Fruit fly (Drosophila melanogaster) whole organism, embryonic: ENCODE measurements around the gene galectin.
A peak's percentile ranks its signal among the peaks of the same experiment; 100 is the strongest.

Experiments used
- ATbp ChIP-seq: fragments of 200-800 bp; sonication (Bioruptor generic); optimal IDR thresholded peaks from 2 replicates; lab custom pipeline; 2017; ENCODE audit warnings: missing biosample characterization, mild to moderate bottlenecking, missing genetic modification characterization, missing genetic modification reagents
- BEAF-32 ChIP-seq: fragments of 200-800 bp; sonication (Bioruptor generic); optimal IDR thresholded peaks from 3 replicates; lab custom pipeline; 2017; ENCODE audit warnings: missing biosample characterization, missing genetic modification characterization, mild to moderate bottlenecking, moderate library complexity, missing genetic modification reagents
- Bdp1 ChIP-seq: fragments of 200-800 bp; sonication (Bioruptor generic); optimal IDR thresholded peaks from 3 replicates; lab custom pipeline; 2016; ENCODE audit warnings: missing biosample characterization, missing genetic modification characterization
- Bgb ChIP-seq: fragments of 200-800 bp; sonication (Bioruptor generic); IDR thresholded peaks from 2 replicates; pipeline ENCODE4 v1.3.6; 2022; ENCODE audit warnings: missing biosample characterization, missing genetic modification characterization; ENCODE audit not compliant: partially characterized antibody
- CG10543 ChIP-seq: fragments of 200-800 bp; sonication (Bioruptor generic); optimal IDR thresholded peaks from 3 replicates; lab custom pipeline; 2017; ENCODE audit warnings: missing biosample characterization, mild to moderate bottlenecking, missing genetic modification characterization, moderate library complexity
- CG10565 ChIP-seq: fragments of 200-800 bp; sonication (Bioruptor generic); optimal IDR thresholded peaks from 3 replicates; lab custom pipeline; 2016; ENCODE audit warnings: missing biosample characterization, mild to moderate bottlenecking, missing genetic modification characterization
- CG11093 ChIP-seq: fragments of 200-800 bp; sonication (Bioruptor generic); IDR thresholded peaks from 3 replicates; pipeline ENCODE4 v1.3.6; 2022; ENCODE audit warnings: missing biosample characterization, missing genetic modification characterization
- CG11504 ChIP-seq: fragments of 200-800 bp; sonication (Bioruptor generic); optimal IDR thresholded peaks from 3 replicates; lab custom pipeline; 2019; ENCODE audit warnings: missing biosample characterization, mild to moderate bottlenecking, missing genetic modification characterization, moderate library complexity
- CG12391 ChIP-seq: fragments of 200-800 bp; sonication (Bioruptor generic); optimal IDR thresholded peaks from 3 replicates; lab custom pipeline; 2018; ENCODE audit warnings: missing biosample characterization, mild to moderate bottlenecking, missing genetic modification characterization, moderate library complexity
- CG12744 ChIP-seq: fragments of 200-800 bp; sonication (Bioruptor generic); optimal IDR thresholded peaks from 2 replicates; lab custom pipeline; 2016; ENCODE audit warnings: missing biosample characterization, missing genetic modification characterization
- CG13287 ChIP-seq: fragments of 200-800 bp; sonication (Bioruptor generic); IDR thresholded peaks from 2 replicates; pipeline ENCODE4 v1.3.6; 2022; ENCODE audit warnings: missing biosample characterization, missing genetic modification characterization; ENCODE audit not compliant: partially characterized antibody
- CG13894 ChIP-seq: fragments of 200-800 bp; sonication (Bioruptor generic); optimal IDR thresholded peaks from 3 replicates; lab custom pipeline; 2018; ENCODE audit warnings: missing biosample characterization, mild to moderate bottlenecking, missing genetic modification characterization, moderate library complexity
- CG1529 ChIP-seq: fragments of 200-800 bp; sonication (Bioruptor generic); optimal IDR thresholded peaks from 3 replicates; lab custom pipeline; 2018; ENCODE audit warnings: missing biosample characterization, missing genetic modification characterization
- CG15514 ChIP-seq: fragments of 200-800 bp; sonication (Bioruptor generic); optimal IDR thresholded peaks from 3 replicates; lab custom pipeline; 2017; ENCODE audit warnings: missing biosample characterization, missing genetic modification characterization, mild to moderate bottlenecking, moderate library complexity, missing genetic modification reagents
- CG1603 ChIP-seq: fragments of 200-800 bp; sonication (Bioruptor generic); optimal IDR thresholded peaks from 2 replicates; lab custom pipeline; 2019; ENCODE audit warnings: missing biosample characterization, mild to moderate bottlenecking, missing genetic modification characterization, moderate library complexity
- CG17186 ChIP-seq: fragments of 200-800 bp; sonication (Bioruptor generic); optimal IDR thresholded peaks from 3 replicates; lab custom pipeline; 2017; ENCODE audit warnings: missing biosample characterization, missing genetic modification reagents, missing genetic modification characterization
- CG1792 ChIP-seq: fragments of 200-800 bp; sonication (Bioruptor generic); optimal IDR thresholded peaks from 2 replicates; lab custom pipeline; 2016; ENCODE audit warnings: missing biosample characterization, missing genetic modification characterization
- CG2120 ChIP-seq: fragments of 200-800 bp; sonication (Bioruptor generic); optimal IDR thresholded peaks from 3 replicates; lab custom pipeline; 2016; ENCODE audit warnings: missing biosample characterization, missing genetic modification characterization
- CG2678 ChIP-seq: fragments of 200-800 bp; sonication (Bioruptor generic); optimal IDR thresholded peaks from 3 replicates; lab custom pipeline; 2019; ENCODE audit warnings: missing biosample characterization, mild to moderate bottlenecking, missing genetic modification characterization, moderate library complexity
- CG2875 ChIP-seq: fragments of 200-800 bp; sonication (Bioruptor generic); optimal IDR thresholded peaks from 2 replicates; lab custom pipeline; 2017; ENCODE audit warnings: missing biosample characterization, mild to moderate bottlenecking, missing genetic modification characterization, missing genetic modification reagents
- CG30403 ChIP-seq: fragments of 200-800 bp; sonication (Bioruptor generic); optimal IDR thresholded peaks from 3 replicates; lab custom pipeline; 2016; ENCODE audit warnings: missing biosample characterization, missing genetic modification characterization
- CG3163 ChIP-seq: fragments of 200-800 bp; sonication (Bioruptor generic); optimal IDR thresholded peaks from 3 replicates; lab custom pipeline; 2016; ENCODE audit warnings: missing biosample characterization, missing genetic modification characterization
- CG32767 ChIP-seq: fragments of 200-800 bp; sonication (Bioruptor generic); IDR thresholded peaks from 2 replicates; pipeline ENCODE4 v1.3.6; 2022; ENCODE audit warnings: missing biosample characterization, missing genetic modification characterization
- CG32772 ChIP-seq: fragments of 200-800 bp; sonication (Bioruptor generic); IDR thresholded peaks from 2 replicates; pipeline ENCODE4 v1.3.6; 2022; ENCODE audit warnings: missing biosample characterization, missing genetic modification characterization
- CG34376 ChIP-seq: fragments of 200-800 bp; sonication (Bioruptor generic); optimal IDR thresholded peaks from 2 replicates; lab custom pipeline; 2018; ENCODE audit warnings: missing biosample characterization, mild to moderate bottlenecking, missing genetic modification characterization
- CG6765 ChIP-seq: fragments of 200-800 bp; sonication (Bioruptor generic); optimal IDR thresholded peaks from 3 replicates; lab custom pipeline; 2017; ENCODE audit warnings: missing biosample characterization, mild to moderate bottlenecking, missing genetic modification characterization
- CG8290 ChIP-seq, 3 experiments: fragments of 200-800 bp; sonication (Bioruptor generic); optimal IDR thresholded peaks; 2 replicates each; lab custom pipeline; 2016 to 2019; ENCODE audit warnings: missing biosample characterization in 3 of 3, missing genetic modification characterization in 3 of 3, mild to moderate bottlenecking in 2 of 3, moderate library complexity in 1 of 3
- GATAe ChIP-seq: fragments of 200-800 bp; sonication (Bioruptor generic); conservative IDR thresholded peaks from 2 replicates; pipeline ENCODE4 v1.3.6; 2022; ENCODE audit warnings: missing biosample characterization, missing genetic modification characterization
- Hand ChIP-seq: fragments of 200-800 bp; sonication (Bioruptor generic); optimal IDR thresholded peaks from 2 replicates; lab custom pipeline; 2017; ENCODE audit warnings: mild to moderate bottlenecking, missing biosample characterization, missing genetic modification reagents, missing genetic modification characterization
- Trl ChIP-seq, 3 experiments: fragments of >200 bp in 2 of 3; fragments of 200-800 bp in 1 of 3; sonication (Bioruptor generic) in 1 of 3; optimal IDR thresholded peaks; 2 replicates in 1 of 3; 3 replicates in 2 of 3; lab custom pipeline; 2016 to 2017; ENCODE audit warnings: missing biosample characterization in 1 of 3, missing genetic modification characterization in 1 of 3
- ase ChIP-seq: fragments of 200-800 bp; sonication (Bioruptor generic); IDR thresholded peaks from 3 replicates; pipeline ENCODE4 v1.3.6; 2022; ENCODE audit warnings: missing biosample characterization, missing genetic modification characterization
- cg ChIP-seq: fragments of 200-800 bp; sonication (Bioruptor generic); optimal IDR thresholded peaks from 3 replicates; lab custom pipeline; 2019; ENCODE audit warnings: missing biosample characterization, mild to moderate bottlenecking, missing genetic modification characterization, moderate library complexity
- emc ChIP-seq: fragments of 200-800 bp; sonication (Bioruptor generic); optimal IDR thresholded peaks from 2 replicates; lab custom pipeline; 2016; ENCODE audit warnings: missing biosample characterization, missing genetic modification characterization
- en ChIP-seq: fragments of 200-800 bp; sonication (Bioruptor generic); optimal IDR thresholded peaks from 2 replicates; lab custom pipeline; 2016; ENCODE audit warnings: missing biosample characterization, missing genetic modification characterization
- ewg ChIP-seq: fragments of 200-800 bp; sonication (Bioruptor generic); optimal IDR thresholded peaks from 3 replicates; lab custom pipeline; 2017; ENCODE audit warnings: mild to moderate bottlenecking, missing biosample characterization, missing genetic modification reagents, missing genetic modification characterization
- exex ChIP-seq: fragments of 200-800 bp; sonication (Bioruptor generic); optimal IDR thresholded peaks from 4 replicates; lab custom pipeline; 2018; ENCODE audit warnings: missing biosample characterization, mild to moderate bottlenecking, missing genetic modification characterization, moderate library complexity
- kah ChIP-seq: fragments of 200-800 bp; sonication (Bioruptor generic); optimal IDR thresholded peaks from 2 replicates; lab custom pipeline; 2018; ENCODE audit warnings: missing biosample characterization, mild to moderate bottlenecking, missing genetic modification characterization
- pita ChIP-seq: fragments of 200-800 bp; sonication (Bioruptor generic); optimal IDR thresholded peaks from 2 replicates; lab custom pipeline; 2017; ENCODE audit warnings: missing biosample characterization, mild to moderate bottlenecking, missing genetic modification characterization
- pros ChIP-seq: fragments of 200-800 bp; sonication (Bioruptor generic); optimal IDR thresholded peaks from 3 replicates; lab custom pipeline; 2019; ENCODE audit warnings: missing biosample characterization, mild to moderate bottlenecking, missing genetic modification characterization, moderate library complexity
- pzg ChIP-seq: fragments of 200-800 bp; sonication (Bioruptor generic); optimal IDR thresholded peaks from 3 replicates; lab custom pipeline; 2018; ENCODE audit warnings: missing biosample characterization, mild to moderate bottlenecking, missing genetic modification characterization, moderate library complexity
- rib ChIP-seq: fragments of 200-800 bp; sonication (Bioruptor generic); IDR thresholded peaks from 2 replicates; pipeline ENCODE4 v1.3.6; 2022; ENCODE audit warnings: missing biosample characterization, missing genetic modification characterization
- sna ChIP-seq: fragments of 200-800 bp; sonication (Bioruptor generic); IDR thresholded peaks from 2 replicates; pipeline ENCODE4 v1.3.6; 2022; ENCODE audit warnings: missing biosample characterization, missing genetic modification characterization; ENCODE audit not compliant: partially characterized antibody
- unpg ChIP-seq: fragments of 200-800 bp; sonication (Bioruptor generic); optimal IDR thresholded peaks from 3 replicates; lab custom pipeline; 2018; ENCODE audit warnings: missing biosample characterization, mild to moderate bottlenecking, missing genetic modification characterization, moderate library complexity
- wor ChIP-seq: fragments of 200-800 bp; sonication (Bioruptor generic); IDR thresholded peaks from 2 replicates; pipeline ENCODE4 v1.3.6; 2022; ENCODE audit warnings: missing biosample characterization, missing genetic modification characterization

The galectin gene

DNA sequence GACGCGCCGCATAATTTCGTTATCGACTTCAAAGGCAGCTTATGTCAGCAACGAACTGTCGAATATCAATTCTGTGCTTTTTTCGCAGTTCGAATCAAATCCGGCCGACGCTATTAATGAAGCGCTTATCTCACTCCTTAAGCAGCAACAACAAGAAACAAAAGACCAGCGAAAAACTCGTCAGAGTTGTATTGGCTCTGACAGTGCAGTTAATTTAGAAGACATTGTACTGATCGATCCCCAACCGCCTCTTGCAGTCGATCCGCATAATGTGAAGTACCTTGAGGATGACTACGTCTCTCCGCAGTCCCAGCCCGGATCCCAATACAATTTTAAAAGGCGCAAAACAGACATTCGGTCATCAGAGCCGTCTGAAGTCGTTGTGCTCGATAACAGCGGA is 2.0 kb upstream of the galectin start:
- TF ChIP-seq CG17186 (GFP tag; lab: Kevin White, UChicago) (no peak), CG10565 (GFP tag; lab: Kevin White, UChicago) (no peak), CG3163 (GFP tag; lab: Kevin White, UChicago) (no peak), CG11093 (GFP tag; lab: Robert Waterston, UW) (no peak), kah (GFP tag; lab: Kevin White, UChicago) (no peak), CG1529 (no peak)
- TF ChIP-seq, all 482 proteins: peak for 0

DNA sequence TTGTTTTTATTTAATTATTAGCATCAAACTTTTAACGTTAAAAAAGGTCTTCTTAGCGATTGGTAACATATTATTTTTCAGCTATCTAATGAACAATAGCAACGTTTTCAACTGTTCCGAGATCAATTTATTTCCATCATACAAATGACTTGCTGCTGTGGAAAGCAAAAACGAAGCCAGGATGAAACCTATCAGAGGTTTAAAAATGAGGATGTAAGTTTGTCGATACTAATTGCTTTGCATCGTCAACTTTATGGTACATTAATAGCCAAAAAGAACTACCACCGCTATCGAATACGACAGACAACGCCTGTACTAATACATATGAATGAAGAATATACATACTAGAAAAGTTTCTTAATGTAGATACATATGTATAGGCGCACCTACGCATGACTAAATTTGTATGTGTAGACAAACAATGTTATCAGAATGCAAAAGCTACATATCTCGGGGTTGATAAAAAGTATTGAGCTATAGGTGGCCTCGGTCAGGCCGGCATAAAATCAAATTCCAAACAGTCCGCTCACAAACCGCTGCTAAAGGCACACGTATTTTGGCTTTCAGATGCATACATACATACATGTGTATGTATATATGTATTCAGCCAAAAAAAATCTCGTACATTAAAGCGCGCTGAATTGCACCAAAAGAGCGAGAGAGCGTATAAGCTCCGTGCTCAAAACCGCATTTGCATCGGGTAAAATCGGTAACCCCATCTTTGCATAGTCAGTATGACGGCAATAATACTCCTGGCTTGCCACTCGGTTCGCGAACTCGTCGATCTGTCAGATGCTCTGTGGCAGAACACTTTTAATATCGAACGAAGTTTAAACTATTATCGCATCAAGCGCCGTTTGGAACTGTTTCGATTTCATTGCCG is 553 bp downstream of the galectin start:
- TF ChIP-seq CG2678 (tag; lab: Kevin White, UChicago) (peak; percentile 24), CG32772 (GFP tag; lab: Robert Waterston, UW) (no peak), CG30403 (no peak), CG17186 (GFP tag; lab: Kevin White, UChicago) (no peak), pzg (GFP tag; lab: Kevin White, UChicago) (peak; percentile 14), CG13894 (tag; lab: Kevin White, UChicago) (peak; percentile 19), CG34376 (GFP tag; lab: Kevin White, UChicago) (peak; percentile 70), Hand (GFP tag; lab: Kevin White, UChicago) (peak; percentile 5), CG8290 (GFP tag; optimal IDR thresholded peaks at IDR 0.05; lab: Kevin White, UChicago) (no peak), CG8290 (tag; optimal IDR thresholded peaks at IDR 0.05; lab: Kevin White, UChicago) (peak in 1 of 2 experiments; percentile 42), CG10543 (peak; percentile 20), CG2875 (GFP tag; lab: Kevin White, UChicago) (no peak), Bgb (GFP tag; lab: Robert Waterston, UW) (peak; percentile 53), ewg (GFP tag; lab: Kevin White, UChicago) (peak; percentile 35), pita (GFP tag; lab: Kevin White, UChicago) (peak; percentile 15), cg (GFP tag; lab: Kevin White, UChicago) (peak; percentile 90), CG2120 (GFP tag; lab: Kevin White, UChicago) (peak; percentile 33), CG1603 (no peak), rib (GFP tag; lab: Robert Waterston, UW) (0 out of 2 replicates have a peak, but pooled peaks have one; percentile 51), CG6765 (GFP tag; lab: Kevin White, UChicago) (peak; percentile 14), CG15514 (GFP tag; lab: Kevin White, UChicago) (peak; percentile 27), sna (GFP tag; lab: Robert Waterston, UW) (0 out of 2 replicates have a peak, but pooled peaks have one; percentile 13), en (no peak), BEAF-32 (peak; percentile 54), CG12744 (GFP tag; lab: Kevin White, UChicago) (no peak), Bdp1 (GFP tag; lab: Kevin White, UChicago) (no peak), unpg (GFP tag; lab: Kevin White, UChicago) (no peak), Trl (optimal IDR thresholded peaks at IDR 0.05; lab: Kevin White, UChicago) (peak; percentile 57 to 65), Trl (GFP tag; optimal IDR thresholded peaks at IDR 0.05; lab: Kevin White, UChicago) (no peak), CG32767 (peak; percentile 40; the same call in 1 of the 2 replicates), ase (GFP tag; lab: Robert Waterston, UW) (no peak), exex (tag; lab: Kevin White, UChicago) (peak; percentile 21), CG11504 (tag; lab: Kevin White, UChicago) (peak; percentile 20), CG13287 (GFP tag; lab: Robert Waterston, UW) (0 out of 2 replicates have a peak, but pooled peaks have one; percentile 18), CG12391 (tag; lab: Kevin White, UChicago) (no peak), pros (GFP tag; lab: Kevin White, UChicago) (peak; percentile 56), GATAe (peak; percentile 53), emc (no peak), CG1792 (no peak), wor (GFP tag; lab: Robert Waterston, UW) (no peak), ATbp (GFP tag; lab: Kevin White, UChicago) (no peak)
